Worm (Caenorhabditis elegans): Measurements from ENCODE around the gene zgpa-1.

DNA sequence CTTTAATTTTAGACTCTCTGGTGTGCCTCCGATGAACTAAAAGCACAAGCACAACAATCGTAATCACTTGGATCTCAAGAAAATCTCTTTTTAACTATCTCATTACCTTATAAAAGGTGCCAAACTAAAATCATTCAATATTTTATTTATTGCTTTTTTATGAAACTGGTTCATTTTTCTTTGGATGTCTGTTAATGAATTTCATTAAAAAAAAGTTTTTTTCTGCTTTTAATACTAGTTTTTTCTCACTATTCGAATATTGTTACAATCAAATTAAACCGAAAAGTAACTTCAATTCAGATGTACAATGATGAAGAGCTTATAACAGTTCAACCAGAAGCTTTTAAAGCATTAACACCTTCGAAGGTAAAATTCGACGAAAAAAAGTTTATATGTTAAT, 36.9 kb downstream of the zgpa-1 start, which contains the start of gene swd-2.1:
- TF ChIP-seq dao-5 (tag; optimal IDR thresholded peaks at IDR 0.05): no peak
- no peak for TF ChIP-seq him-1 (tag; optimal IDR thresholded peaks at IDR 0.05)
- no peak for TF ChIP-seq W03F9.2 (tag; optimal IDR thresholded peaks at IDR 0.05)

Measured in whole organism, L4/young adult.